Worm (Caenorhabditis elegans) whole organism, L4/young adult: ENCODE results near the gene K09F6.3.

Source experiments
- W03F9.2 ChIP-seq: fragments of 150-350 bp; optimal IDR thresholded peaks from 2 replicates; lab custom pipeline; 2014; ENCODE audit warnings: missing biosample characterization, missing genetic modification characterization
- dao-5 ChIP-seq: sonication (generic microtip); optimal IDR thresholded peaks from 2 replicates; lab custom pipeline; 2016; ENCODE audit warnings: missing genotype, missing genetic modification characterization, moderate library complexity, missing compliant biosample characterization
- him-1 ChIP-seq: sonication (generic microtip); optimal IDR thresholded peaks from 2 replicates; lab custom pipeline; 2016; ENCODE audit warnings: missing genotype, missing genetic modification reagents, missing genetic modification characterization, missing compliant biosample characterization

The K09F6.3 gene

DNA sequence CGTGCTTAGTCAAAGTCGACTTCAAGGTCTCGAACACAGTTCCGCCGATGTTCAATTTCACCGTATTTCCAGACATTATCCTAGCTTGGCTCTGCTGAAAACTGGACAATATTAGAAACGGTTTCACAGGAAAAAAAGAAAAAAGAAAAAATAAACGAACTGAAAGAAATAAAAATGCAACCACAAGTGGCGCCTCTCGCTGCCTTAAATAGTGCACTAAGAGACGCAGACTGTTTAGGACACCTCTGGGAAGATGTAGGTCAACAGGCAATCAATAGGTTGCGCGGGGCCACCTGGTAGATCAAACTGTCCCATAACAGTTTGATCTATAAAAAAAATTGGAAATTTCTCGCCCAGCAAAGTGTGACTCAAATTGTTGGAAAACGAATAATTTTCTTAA lies 43.8 kb downstream of the K09F6.3 start, which contains the start of gene B0281.4:
B0281.4 (minus strand) TSS at position 101 of the 400 bp plus-strand sequence.
- TF ChIP-seq W03F9.2 (tag; lab: Kevin White, UChicago) (no peak), him-1 (tag; lab: Kevin White, UChicago) (no peak), dao-5 (no peak)

DNA sequence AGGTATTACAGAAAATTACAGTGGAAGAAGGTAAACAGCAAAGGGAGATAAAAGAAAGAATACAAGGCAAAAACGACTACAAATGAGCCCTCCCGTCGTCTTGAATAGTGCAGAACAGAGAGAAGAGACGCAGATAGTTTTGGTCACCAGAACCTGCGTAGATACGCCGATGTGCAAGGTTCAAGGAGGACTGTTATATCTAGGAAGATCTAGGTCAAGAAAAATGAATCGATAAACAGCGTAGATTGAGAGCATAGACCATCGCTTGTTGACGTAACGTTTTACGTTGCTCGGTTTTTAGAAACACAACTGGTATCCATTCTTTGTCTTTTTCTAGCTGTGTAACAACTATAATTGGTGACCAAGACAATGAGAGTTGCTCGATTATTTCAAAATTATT lies 45.9 kb downstream of the K09F6.3 start, which contains the start of gene B0281.5:
B0281.5 (minus strand) TSS at position 101 of the 400 bp plus-strand sequence.
- TF ChIP-seq him-1 (tag; lab: Kevin White, UChicago): no peak
- no peak for TF ChIP-seq W03F9.2 (tag; lab: Kevin White, UChicago)
- no peak for TF ChIP-seq dao-5

- no peak for TF ChIP-seq him-1 (tag; lab: Kevin White, UChicago)
- TF ChIP-seq dao-5: no peak
- no peak for TF ChIP-seq W03F9.2 (tag; lab: Kevin White, UChicago)
These were observed 47.4 kb downstream of the K09F6.3 start, which contains the start of gene B0281.6 for ce11 chrII:2302330-2302729. TSS of gene B0281.6 (minus strand) at chrII:2302430.

ce11 chrII:2304575-2304974 lies 49.6 kb downstream of the K09F6.3 start:
- no peak for TF ChIP-seq him-1 (tag; lab: Kevin White, UChicago)
- TF ChIP-seq W03F9.2 (tag; lab: Kevin White, UChicago): no peak
- no peak for TF ChIP-seq dao-5

ce11 chrII:2305507-2305906 lies 50.5 kb downstream of the K09F6.3 start:
- no peak for TF ChIP-seq W03F9.2 (tag; lab: Kevin White, UChicago)
- TF ChIP-seq dao-5: no peak
- TF ChIP-seq him-1 (tag; lab: Kevin White, UChicago): no peak

DNA sequence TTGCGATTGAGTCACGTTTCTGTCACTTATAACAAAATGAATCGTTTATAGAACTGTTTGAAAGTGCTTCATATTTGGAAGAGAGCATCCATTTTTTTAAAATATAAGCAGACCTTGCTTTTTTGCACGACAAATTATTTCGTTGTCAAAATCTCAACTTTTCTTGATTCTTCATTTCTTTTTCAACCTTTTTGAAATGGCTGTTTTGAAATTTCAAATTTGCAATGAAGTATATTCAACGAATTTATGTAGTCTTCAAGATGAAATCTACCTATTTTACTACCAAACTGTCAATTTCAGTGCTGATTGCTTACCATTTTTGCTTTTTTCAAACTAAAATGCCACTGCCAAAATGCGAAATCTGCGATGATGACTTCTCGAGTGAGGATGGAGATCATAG lies 51.8 kb downstream of the K09F6.3 start, which contains the start of gene B0281.3:
B0281.3 (plus strand) TSS at position 301 of the 400 bp plus-strand sequence.
- TF ChIP-seq W03F9.2 (tag; lab: Kevin White, UChicago) (no peak), dao-5 (no peak), him-1 (tag; lab: Kevin White, UChicago) (no peak)
